Fruit fly (Drosophila melanogaster) Kc167 (cell line): Measurements from ENCODE around the gene Cow.

ENCODE experiments used
- Myc ChIP-seq: fragments of >200 bp; optimal IDR thresholded peaks from 2 replicates; lab custom pipeline; 2017; ENCODE audit warnings: missing external identifiers
- Sin3A ChIP-seq: fragments of >200 bp; optimal IDR thresholded peaks from 2 replicates; lab custom pipeline; 2018; ENCODE audit warnings: missing external identifiers
- h ChIP-seq: fragments of >200 bp; optimal IDR thresholded peaks from 3 replicates; lab custom pipeline; 2018; ENCODE audit warnings: missing external identifiers
- insv ChIP-seq: fragments of >200 bp; optimal IDR thresholded peaks from 3 replicates; lab custom pipeline; 2018; ENCODE audit warnings: missing external identifiers
- psq ChIP-seq: fragments of >200 bp; optimal IDR thresholded peaks from 2 replicates; lab custom pipeline; 2017; ENCODE audit warnings: missing external identifiers
- ttk ChIP-seq: sonication (Bioruptor generic); optimal IDR thresholded peaks from 2 replicates; lab custom pipeline; 2017; ENCODE audit warnings: missing external identifiers

The Cow gene

DNA sequence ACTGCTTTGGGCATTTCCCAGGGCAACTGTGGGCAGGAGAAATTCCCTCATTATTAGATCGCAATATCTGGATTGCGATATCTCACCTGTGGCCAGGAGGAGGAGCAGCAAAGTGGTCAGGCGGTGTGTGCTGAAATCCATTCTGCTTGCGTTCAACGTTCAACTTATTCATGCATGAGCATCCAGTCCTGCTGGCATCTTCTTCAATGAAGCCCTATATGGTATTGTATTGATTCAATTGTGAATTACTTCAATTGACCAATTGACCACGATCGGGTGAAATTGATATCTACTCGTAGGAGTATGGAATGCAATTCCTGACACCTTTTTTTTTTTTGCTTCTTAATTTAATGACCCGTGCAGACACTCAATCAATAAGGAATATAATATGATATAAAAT is 56.4 kb downstream of the Cow start:
- TF ChIP-seq ttk: peak; percentile 100
- no peak for TF ChIP-seq Sin3A
- TF ChIP-seq h: no peak
- no peak for TF ChIP-seq insv (lab: Kevin White, UChicago)
- TF ChIP-seq Myc (lab: Kevin White, UChicago): no peak
- TF ChIP-seq psq: no peak

DNA sequence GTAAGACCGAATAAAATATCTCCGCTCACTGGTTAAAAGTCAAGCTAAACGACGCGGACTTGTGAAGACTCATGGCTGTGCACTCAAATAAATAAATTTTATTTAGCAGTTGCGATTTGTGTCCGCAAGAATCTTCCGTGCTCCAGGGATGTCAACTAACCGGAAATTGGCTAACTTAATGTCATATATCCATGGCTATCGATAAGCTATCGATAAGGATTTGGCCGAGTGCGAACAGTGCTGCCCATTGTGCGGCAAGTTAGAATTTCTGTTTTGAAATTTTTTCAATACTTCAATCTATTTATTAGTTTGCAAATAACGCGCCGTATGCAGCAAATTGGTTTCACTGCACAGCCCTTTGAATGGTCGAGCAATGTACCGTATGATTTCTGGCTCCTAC is 58.6 kb downstream of the Cow start, which contains the start of gene p53:
TSS of gene p53 (minus strand) at position 147 of the 400 bp plus-strand sequence.
- TF ChIP-seq Myc (lab: Kevin White, UChicago) (no peak), psq (no peak), ttk (no peak), Sin3A (no peak), insv (lab: Kevin White, UChicago) (no peak), h (no peak)

DNA sequence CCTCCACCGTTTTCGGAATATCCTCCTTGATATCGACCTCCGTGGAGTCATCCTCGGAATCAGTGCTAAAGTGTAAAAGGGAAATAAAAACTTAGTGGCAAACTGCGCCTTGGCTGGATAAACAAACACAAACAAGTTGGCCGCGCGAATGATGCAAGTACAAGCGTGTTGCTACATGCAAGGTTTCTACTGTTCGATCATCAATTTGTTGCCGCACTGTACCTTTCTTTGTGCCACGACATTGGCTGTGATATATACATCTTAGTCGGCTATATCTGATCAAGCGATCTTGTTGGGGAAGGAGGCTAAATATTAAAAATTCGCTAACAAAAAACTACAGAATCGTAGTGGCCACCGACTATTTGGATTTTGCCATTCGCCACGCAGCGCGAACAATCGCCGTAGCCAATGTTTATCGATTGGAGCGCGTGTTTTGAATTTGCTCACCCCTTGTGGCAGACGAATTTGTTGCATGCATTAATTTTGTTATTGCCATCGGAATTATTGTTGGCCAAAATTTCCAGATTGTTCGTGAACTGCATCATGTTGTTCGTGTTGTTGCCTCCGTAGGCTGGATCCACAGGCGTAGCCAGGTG is 59.3 kb downstream of the Cow start:
- TF ChIP-seq psq (no peak), ttk (no peak)

dm6 chr3R:23051639-23052125 is 60.8 kb downstream of the Cow start, which contains the start of gene Gr94a:
Gene Gr94a (plus strand): TSS chr3R:23051689.
- TF ChIP-seq ttk (peak; percentile 97), h (no peak)

DNA sequence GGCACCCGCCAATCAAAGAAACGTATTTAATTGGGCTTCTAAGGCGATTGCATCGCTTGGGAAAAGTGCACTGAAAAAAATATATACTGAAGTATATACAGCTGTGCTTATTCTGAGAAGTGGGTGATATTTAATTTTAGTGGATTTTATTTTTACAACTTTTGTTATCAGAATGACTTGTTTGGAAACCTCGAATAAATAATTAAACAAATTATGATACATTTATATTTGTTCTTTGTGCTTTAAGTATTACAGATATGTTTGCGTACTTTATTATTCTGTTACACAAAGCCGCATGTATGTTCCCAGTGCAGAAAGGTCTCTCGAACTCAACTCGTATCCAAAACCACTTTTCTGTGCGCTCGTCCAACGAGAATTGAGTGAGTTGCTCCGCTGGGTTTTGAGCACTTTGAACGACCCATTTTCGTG is 63.8 kb downstream of the Cow start:
- no peak for TF ChIP-seq h
- TF ChIP-seq psq: no peak
- TF ChIP-seq Myc (lab: Kevin White, UChicago): no peak
- TF ChIP-seq insv (lab: Kevin White, UChicago): no peak
- no peak for TF ChIP-seq Sin3A
- no peak for TF ChIP-seq ttk

dm6 chr3R:23048089-23048689 is 64.3 kb downstream of the Cow start, which contains the start of gene CG17121:
Gene CG17121 (minus strand): TSS chr3R:23048214.
- TF ChIP-seq Sin3A (no peak), Myc (lab: Kevin White, UChicago) (no peak), insv (lab: Kevin White, UChicago) (no peak), ttk (no peak), psq (no peak), h (no peak)

dm6 chr3R:23046529-23046943 is 66.0 kb downstream of the Cow start:
- TF ChIP-seq h (no peak), insv (lab: Kevin White, UChicago) (no peak), Myc (lab: Kevin White, UChicago) (no peak)

- TF ChIP-seq h (no peak), insv (lab: Kevin White, UChicago) (no peak), Myc (lab: Kevin White, UChicago) (no peak), ttk (no peak), psq (no peak), Sin3A (no peak)
Measured at dm6 chr3R:23043690-23044089, 68.8 kb downstream of the Cow start, which contains the start of gene CG13837. Gene CG13837 (plus strand): TSS chr3R:23043990.

DNA sequence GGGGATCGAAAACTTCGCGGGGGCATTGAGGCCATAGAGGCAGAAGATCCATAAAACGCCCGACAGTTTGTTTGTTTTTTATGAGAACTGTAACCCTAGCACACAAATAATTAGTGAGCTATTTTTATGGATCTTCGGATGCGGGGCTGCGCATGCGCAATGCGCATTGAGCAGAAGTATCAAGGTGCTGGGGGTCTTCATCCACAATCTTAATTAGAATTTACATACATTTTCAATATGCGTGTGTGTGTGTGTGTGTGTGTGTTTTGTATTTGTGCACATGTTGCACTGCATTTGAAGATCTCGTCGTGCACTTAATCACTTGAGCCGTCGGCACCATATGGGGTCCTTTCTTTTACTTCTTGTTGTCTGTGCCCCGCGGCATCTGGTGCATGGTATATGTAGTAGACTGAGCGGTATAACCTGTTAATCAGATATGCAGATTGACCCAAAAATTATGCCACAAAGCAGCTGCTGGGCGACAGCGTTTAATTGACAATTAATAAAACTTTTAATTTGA is 69.7 kb downstream of the Cow start:
- TF ChIP-seq h (no peak), ttk (no peak), psq (no peak), Myc (lab: Kevin White, UChicago) (no peak), Sin3A (no peak), insv (lab: Kevin White, UChicago) (no peak)

DNA sequence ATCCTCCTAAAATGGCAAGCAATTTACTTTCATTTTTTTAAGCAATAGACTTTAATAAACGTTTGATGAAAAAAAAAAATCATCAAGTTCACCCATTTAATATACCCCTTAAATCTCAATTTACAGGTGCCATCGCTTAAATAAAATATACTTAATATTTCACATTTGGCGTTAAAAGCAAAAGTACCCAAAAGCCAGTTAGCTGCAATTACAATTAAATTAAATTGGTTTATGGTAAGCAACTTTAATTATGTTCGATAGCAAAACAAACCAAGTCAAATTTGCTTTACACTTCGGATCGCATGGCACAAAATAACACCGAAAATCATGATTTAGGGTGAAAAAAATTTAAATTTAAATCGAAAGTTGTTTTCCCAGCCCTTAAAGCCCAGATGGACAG is 70.6 kb downstream of the Cow start, which contains the start of gene CG13838:
TSS of gene CG13838 (plus strand) at position 301 of the 400 bp plus-strand sequence.
- no peak for TF ChIP-seq ttk
- TF ChIP-seq psq: no peak

- no peak for TF ChIP-seq insv (lab: Kevin White, UChicago)
- TF ChIP-seq Myc (lab: Kevin White, UChicago): no peak
- no peak for TF ChIP-seq psq
- TF ChIP-seq ttk: no peak
- no peak for TF ChIP-seq Sin3A
- TF ChIP-seq h: no peak
Measured at dm6 chr3R:23038062-23038461, 74.5 kb downstream of the Cow start.

dm6 chr3R:23036321-23036720 is 76.2 kb downstream of the Cow start:
- TF ChIP-seq psq (no peak), insv (lab: Kevin White, UChicago) (no peak), Myc (lab: Kevin White, UChicago) (no peak), Sin3A (no peak), ttk (no peak), h (no peak)

dm6 chr3R:23035463-23035862 is 77.1 kb downstream of the Cow start, which contains the start of gene CG13833:
Gene CG13833 (minus strand): TSS chr3R:23035563.
- TF ChIP-seq psq: no peak
- TF ChIP-seq Myc (lab: Kevin White, UChicago): no peak
- no peak for TF ChIP-seq h

DNA sequence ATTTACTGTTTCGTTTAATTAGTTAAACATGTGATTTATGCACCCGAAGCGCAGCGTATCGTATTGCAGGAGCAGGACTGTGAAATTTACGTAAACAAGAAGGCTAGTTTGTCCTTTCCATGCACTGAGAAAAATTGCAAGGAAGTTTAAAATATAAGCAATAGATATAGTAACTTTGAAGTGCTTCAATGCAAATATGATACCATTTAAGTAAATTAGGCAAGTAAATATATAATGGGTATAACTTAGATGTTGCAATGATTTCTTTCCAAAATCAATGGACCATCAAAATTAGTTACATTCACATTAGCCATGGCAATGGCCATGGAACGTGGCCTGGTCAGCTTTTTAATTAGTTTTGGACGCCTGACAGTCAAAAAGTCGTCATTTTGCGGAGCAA is 81.6 kb downstream of the Cow start:
- TF ChIP-seq Myc (lab: Kevin White, UChicago) (no peak), Sin3A (no peak), psq (no peak), ttk (no peak), h (no peak), insv (lab: Kevin White, UChicago) (no peak)
